Worm (Caenorhabditis elegans): ENCODE results near the gene Y51B9A.6.

Y51B9A.6 gene

DNA sequence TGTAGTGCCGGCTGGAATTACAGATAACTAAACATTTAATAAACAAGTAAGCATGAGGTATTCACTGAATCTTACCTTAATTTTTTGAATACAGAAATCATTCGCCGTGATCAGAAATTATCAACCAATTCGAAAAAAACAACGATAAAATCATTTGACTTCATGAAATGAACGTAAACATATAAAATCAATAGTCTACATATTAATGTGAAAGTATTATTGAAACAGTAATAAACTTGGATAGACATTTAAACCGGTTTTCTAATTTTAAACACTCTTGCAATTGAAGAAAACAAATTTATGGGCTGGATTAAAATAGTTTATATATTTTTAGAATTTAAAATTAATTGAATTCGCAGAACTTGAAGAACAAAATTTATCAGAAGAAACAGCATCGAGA, 38.9 kb upstream of the Y51B9A.6 start, which contains the start of gene chil-16 (continued):
- no peak for TF ChIP-seq xnd-1 (tag; optimal IDR thresholded peaks at IDR 0.05)
- no peak for TF ChIP-seq F55B11.4 (tag; optimal IDR thresholded peaks at IDR 0.05; ENCODE audit: borderline replicate concordance, insufficient read depth)
- no peak for TF ChIP-seq ceh-100 (GFP tag; IDR thresholded peaks at IDR 0.05)
- no peak for TF ChIP-seq ztf-6 (GFP tag; IDR thresholded peaks at IDR 0.05)

ce11 chrII:9440060-9440459, 37.1 kb upstream of the Y51B9A.6 start, which contains the start of gene chil-17:
chil-17 (minus strand) TSS chrII:9440160.
- TF ChIP-seq B0019.2 (GFP tag; conservative IDR thresholded peaks at IDR 0.05) (no peak), ets-4 (GFP tag; optimal IDR thresholded peaks at IDR 0.05) (no peak), nhr-90 (tag; optimal IDR thresholded peaks at IDR 0.05) (no peak)

ce11 chrII:9438853-9439252, 35.9 kb upstream of the Y51B9A.6 start:
- no peak for TF ChIP-seq zim-3 (tag; optimal IDR thresholded peaks at IDR 0.05)
- TF ChIP-seq unc-130 (GFP tag; optimal IDR thresholded peaks at IDR 0.05): no peak
- TF ChIP-seq ceh-91 (GFP tag; IDR thresholded peaks at IDR 0.05): no peak
- TF ChIP-seq F10E7.11 (tag; optimal IDR thresholded peaks at IDR 0.05): no peak
- TF ChIP-seq lin-40 (tag; optimal IDR thresholded peaks at IDR 0.05): no peak
- TF ChIP-seq F33H1.4 (GFP tag; IDR thresholded peaks at IDR 0.05): no peak
- TF ChIP-seq rcor-1 (GFP tag; IDR thresholded peaks at IDR 0.05): no peak
- TF ChIP-seq bed-2 (GFP tag; IDR thresholded peaks at IDR 0.05): no peak
- no peak for TF ChIP-seq K11D2.4 (GFP tag; IDR thresholded peaks at IDR 0.05)
- TF ChIP-seq repo-1 (tag; optimal IDR thresholded peaks at IDR 0.05): no peak
- TF ChIP-seq tlf-1 (GFP tag; optimal IDR thresholded peaks at IDR 0.05): no peak
- no peak for TF ChIP-seq ceh-79 (tag; optimal IDR thresholded peaks at IDR 0.05)
- TF ChIP-seq akir-1 (GFP tag; optimal IDR thresholded peaks at IDR 0.05): no peak
- no peak for TF ChIP-seq mcd-1 (GFP tag; IDR thresholded peaks at IDR 0.05)
- no peak for TF ChIP-seq mxl-1 (tag; optimal IDR thresholded peaks at IDR 0.05)
- no peak for TF ChIP-seq hlh-26 (GFP tag; conservative IDR thresholded peaks at IDR 0.05)

DNA sequence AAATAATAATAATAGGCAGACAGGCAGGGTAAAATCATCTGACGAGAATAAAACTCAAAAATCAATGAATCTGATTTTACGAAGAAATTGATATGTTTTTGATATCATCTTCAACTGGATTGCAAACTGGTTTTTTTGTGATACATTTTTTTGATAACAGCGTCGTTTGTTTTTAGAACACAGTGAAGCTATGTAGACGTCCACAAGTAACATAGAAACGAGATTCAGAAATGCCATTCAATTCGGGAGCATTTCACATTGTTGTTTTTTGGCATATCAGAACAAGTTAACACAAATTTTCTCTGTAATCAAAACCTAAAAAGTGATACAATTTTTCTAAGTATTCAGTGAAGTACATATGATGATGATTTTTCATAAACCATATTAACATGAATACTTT, 35.2 kb upstream of the Y51B9A.6 start, which contains the start of gene chil-13:
Gene chil-13, minus strand, starts transcription at position 101 of the 400 bp plus-strand sequence.
- TF ChIP-seq pha-4 (tag; optimal IDR thresholded peaks at IDR 0.05): no peak
- TF ChIP-seq lag-1 (GFP tag; IDR thresholded peaks at IDR 0.05): no peak
- TF ChIP-seq tlf-1 (GFP tag; optimal IDR thresholded peaks at IDR 0.05): no peak
- TF ChIP-seq fkh-3 (tag; optimal IDR thresholded peaks at IDR 0.05): no peak
- TF ChIP-seq let-607 (tag; optimal IDR thresholded peaks at IDR 0.05): no peak
- no peak for TF ChIP-seq bed-1 (GFP tag; IDR thresholded peaks at IDR 0.05)
- TF ChIP-seq repo-1 (tag; optimal IDR thresholded peaks at IDR 0.05): no peak
- no peak for TF ChIP-seq lin-26 (GFP tag; IDR thresholded peaks at IDR 0.05)
- no peak for TF ChIP-seq Y56A3A.18 (GFP tag; IDR thresholded peaks at IDR 0.05)
- TF ChIP-seq Y53G8AR.9 (GFP tag; conservative IDR thresholded peaks at IDR 0.05): no peak
- no peak for TF ChIP-seq dpff-1 (tag; optimal IDR thresholded peaks at IDR 0.05)
- no peak for TF ChIP-seq hmg-20 (GFP tag; IDR thresholded peaks at IDR 0.05)
- no peak for TF ChIP-seq F33H1.4 (GFP tag; IDR thresholded peaks at IDR 0.05)

- no peak for TF ChIP-seq ets-4 (GFP tag; optimal IDR thresholded peaks at IDR 0.05)
- no peak for TF ChIP-seq zim-3 (tag; optimal IDR thresholded peaks at IDR 0.05)
- TF ChIP-seq lag-1 (GFP tag; IDR thresholded peaks at IDR 0.05): no peak
- no peak for TF ChIP-seq snpc-1.1 (tag; optimal IDR thresholded peaks at IDR 0.05; ENCODE audit: insufficient read depth)
- no peak for TF ChIP-seq sea-2 (GFP tag; IDR thresholded peaks at IDR 0.05)
- TF ChIP-seq snpc-1.3 (tag; optimal IDR thresholded peaks at IDR 0.05; ENCODE audit: insufficient read depth): no peak
- TF ChIP-seq nhr-80 (tag; optimal IDR thresholded peaks at IDR 0.05): no peak
- TF ChIP-seq hmg-20 (GFP tag; IDR thresholded peaks at IDR 0.05): no peak
- no peak for TF ChIP-seq lsy-27 (tag; optimal IDR thresholded peaks at IDR 0.05; ENCODE audit: borderline replicate concordance, insufficient read depth)
- no peak for TF ChIP-seq F57A8.1 (GFP tag; optimal IDR thresholded peaks at IDR 0.05)
- no peak for TF ChIP-seq B0261.1 (tag; optimal IDR thresholded peaks at IDR 0.05)
- no peak for TF ChIP-seq let-607 (tag; optimal IDR thresholded peaks at IDR 0.05)
- TF ChIP-seq ZK185.1 (tag; optimal IDR thresholded peaks at IDR 0.05; ENCODE audit: poor library complexity, severe bottlenecking): no peak
- TF ChIP-seq hmg-1.2 (GFP tag; IDR thresholded peaks at IDR 0.05): no peak
- TF ChIP-seq athp-1 (tag; optimal IDR thresholded peaks at IDR 0.05): no peak
Measured at ce11 chrII:9436009-9436408, 33.0 kb upstream of the Y51B9A.6 start, which contains the start of gene kin-16. kin-16 (minus strand) TSS chrII:9436109.
